Worm (Caenorhabditis elegans): ENCODE measurements around the gene F31F7.2.

The F31F7.2 gene

DNA sequence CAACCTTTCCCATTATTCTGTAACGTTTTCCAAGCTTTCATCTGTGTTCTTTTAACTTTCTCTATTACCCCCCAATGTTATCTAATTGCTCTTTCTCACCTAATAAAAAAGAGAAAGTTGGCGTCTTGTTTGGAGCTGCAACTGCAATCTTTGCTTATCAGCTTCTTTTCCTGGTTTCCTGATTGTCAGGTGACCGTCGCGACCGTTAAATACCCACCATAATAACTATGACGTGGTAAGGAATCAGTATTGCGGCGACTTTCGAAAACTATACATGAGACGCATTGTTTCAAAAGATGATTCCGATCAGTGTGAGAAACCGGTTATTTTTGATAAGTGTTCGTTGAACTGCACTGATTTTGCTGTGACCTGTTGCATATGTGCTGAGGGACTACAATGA is 4.6 kb downstream of the F31F7.2 start (continued):
- TF ChIP-seq unc-62 (GFP tag; optimal IDR thresholded peaks at IDR 0.05 in 1 of 2) (peak in 1 of 2 experiments; percentile 94), unc-62 (tag; optimal IDR thresholded peaks at IDR 0.05) (no peak), spr-1 (tag; optimal IDR thresholded peaks at IDR 0.05) (no peak), saeg-2 (GFP tag; IDR thresholded peaks at IDR 0.05) (peak; percentile 68; the same call in 1 of the 2 replicates), zfp-2 (tag; optimal IDR thresholded peaks at IDR 0.05) (no peak), lin-15B (tag; optimal IDR thresholded peaks at IDR 0.05) (no peak), ceh-28 (tag; optimal IDR thresholded peaks at IDR 0.05) (no peak), rbr-2 (tag; optimal IDR thresholded peaks at IDR 0.05) (no peak), zip-11 (GFP tag; IDR thresholded peaks at IDR 0.05) (no peak), nhr-102 (tag; optimal IDR thresholded peaks at IDR 0.05) (peak; percentile 6), ZK546.5 (tag; optimal IDR thresholded peaks at IDR 0.05) (no peak), daf-8 (GFP tag; IDR thresholded peaks at IDR 0.05) (no peak), ceh-44 (GFP tag; IDR thresholded peaks at IDR 0.05) (no peak), nhr-41 (GFP tag; IDR thresholded peaks at IDR 0.05) (no peak), Y105C5A.15 (GFP tag; IDR thresholded peaks at IDR 0.05) (no peak), fkh-10 (GFP tag; optimal IDR thresholded peaks at IDR 0.05) (no peak), fos-1 (tag; optimal IDR thresholded peaks at IDR 0.05) (peak; percentile 56), ZK337.2 (GFP tag; IDR thresholded peaks at IDR 0.05) (no peak), lin-29 (GFP tag; IDR thresholded peaks at IDR 0.05) (no peak), php-3 (GFP tag; IDR thresholded peaks at IDR 0.05) (peak; percentile 85), Y75B8A.6 (GFP tag; IDR thresholded peaks at IDR 0.05) (no peak), nhr-28 (tag; optimal IDR thresholded peaks at IDR 0.05) (peak; percentile 91), snpc-4 (tag; optimal IDR thresholded peaks at IDR 0.05) (no peak), F26F4.8 (GFP tag; conservative IDR thresholded peaks at IDR 0.05) (no peak), pha-4 (GFP tag; IDR thresholded peaks at IDR 0.05) (no peak), pha-4 (tag; optimal IDR thresholded peaks at IDR 0.05) (no peak), Y5F2A.4 (GFP tag; optimal IDR thresholded peaks at IDR 0.05) (no peak), zag-1 (tag; optimal IDR thresholded peaks at IDR 0.05) (no peak), unc-39 (tag; optimal IDR thresholded peaks at IDR 0.05) (no peak), sdz-12 (GFP tag; optimal IDR thresholded peaks at IDR 0.05) (no peak), ztf-11 (tag; optimal IDR thresholded peaks at IDR 0.05) (no peak), arid-1 (GFP tag; conservative IDR thresholded peaks at IDR 0.05) (no peak), Y48G9A.11 (GFP tag; IDR thresholded peaks at IDR 0.05) (no peak), T26A8.4 (GFP tag; IDR thresholded peaks at IDR 0.05) (no peak), hmg-1.1 (GFP tag; IDR thresholded peaks at IDR 0.05) (no peak), daf-12 (tag; optimal IDR thresholded peaks at IDR 0.05) (no peak), daf-16 (GFP tag; optimal IDR thresholded peaks at IDR 0.05) (no peak), daf-16 (tag; optimal IDR thresholded peaks at IDR 0.05) (peak; percentile 86), mxl-3 (GFP tag; optimal IDR thresholded peaks at IDR 0.05) (no peak), aly-2 (tag; optimal IDR thresholded peaks at IDR 0.05) (no peak), dpl-1 (GFP tag; optimal IDR thresholded peaks at IDR 0.05) (no peak), aha-1 (tag) (peak; percentile 13), dmd-8 (GFP tag; IDR thresholded peaks at IDR 0.05) (no peak), nhr-11 (tag; optimal IDR thresholded peaks at IDR 0.05) (no peak), set-16 (GFP tag; IDR thresholded peaks at IDR 0.05) (no peak), dmd-6 (GFP tag; IDR thresholded peaks at IDR 0.05) (peak; percentile 93), duxl-1 (tag; optimal IDR thresholded peaks at IDR 0.05; ENCODE audit: poor library complexity) (no peak), F49E8.2 (tag; optimal IDR thresholded peaks at IDR 0.05; ENCODE audit: borderline replicate concordance) (no peak), lin-39 (tag; optimal IDR thresholded peaks at IDR 0.05) (no peak), zfp-3 (GFP tag; conservative IDR thresholded peaks at IDR 0.05) (0 out of 2 replicates have a peak, but pooled peaks have one; percentile 32), ceh-82 (tag; optimal IDR thresholded peaks at IDR 0.05) (no peak), lin-13 (GFP tag; optimal IDR thresholded peaks at IDR 0.05) (peak; percentile 24), lin-38 (GFP tag; IDR thresholded peaks at IDR 0.05) (no peak), madf-5 (GFP tag; IDR thresholded peaks at IDR 0.05) (no peak)
